Worm (Caenorhabditis elegans): ENCODE results near the gene srh-234.

DNA sequence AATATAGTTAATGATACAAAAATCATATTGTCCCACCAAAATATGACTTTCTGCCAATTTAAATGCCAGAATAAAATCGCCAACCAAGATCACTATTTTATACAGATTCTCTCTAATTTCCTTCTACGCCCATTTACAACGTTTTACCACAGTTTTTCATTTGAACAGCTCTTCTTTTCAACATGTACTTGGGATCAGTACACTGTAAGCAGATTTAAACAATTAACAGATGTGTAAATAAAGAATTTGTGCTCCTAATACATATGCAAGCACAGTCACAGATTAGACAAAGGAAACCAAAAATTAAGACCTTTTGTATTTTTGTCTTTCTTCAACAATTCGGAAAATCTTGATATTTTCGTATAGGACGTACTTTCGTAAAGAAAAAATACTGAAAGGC is 8.2 kb downstream of the srh-234 start, which contains the start of gene F07C4.11:
- no peak for TF ChIP-seq T22C8.4 (GFP tag; IDR thresholded peaks at IDR 0.05)
- no peak for TF ChIP-seq cog-1 (tag; optimal IDR thresholded peaks at IDR 0.05)
- TF ChIP-seq med-1 (GFP tag; optimal IDR thresholded peaks at IDR 0.05; ENCODE audit: insufficient read depth) = no peak
- TF ChIP-seq ztf-23 (GFP tag; IDR thresholded peaks at IDR 0.05) = no peak
- TF ChIP-seq flt-1 (GFP tag; IDR thresholded peaks at IDR 0.05) = no peak
- TF ChIP-seq klf-2 (GFP tag; conservative IDR thresholded peaks at IDR 0.05) = no peak
- no peak for TF ChIP-seq ref-1 (GFP tag; conservative IDR thresholded peaks at IDR 0.05)
- TF ChIP-seq tab-1 (GFP tag; IDR thresholded peaks at IDR 0.05) = no peak
- TF ChIP-seq ztf-29 (GFP tag; IDR thresholded peaks at IDR 0.05) = no peak

All from whole organism, midembryonic.